Worm (Caenorhabditis elegans) whole organism, young adult: ENCODE data around the gene F53F4.2.

Source experiments
- B0035.1 ChIP-seq: sonication (generic microtip); optimal IDR thresholded peaks from 2 replicates; lab custom pipeline; 2016; ENCODE audit warnings: missing genetic modification characterization, mild to moderate bottlenecking, missing compliant biosample characterization, missing genotype, missing genetic modification reagents
- D2030.7 ChIP-seq: fragments of 200-800 bp; sonication (Bioruptor generic); IDR thresholded peaks from 2 replicates; pipeline ENCODE4 v1.3.6; 2022; ENCODE audit warnings: missing genetic modification reagents, missing genetic modification characterization, missing compliant biosample characterization
- F39B2.1 ChIP-seq: fragments of 200-800 bp; sonication (Bioruptor generic); IDR thresholded peaks from 2 replicates; pipeline ENCODE4 v1.3.6; 2022; ENCODE audit warnings: missing genetic modification reagents, missing genetic modification characterization, missing compliant biosample characterization
- K12H6.12 ChIP-seq: fragments of 200-800 bp; sonication (Bioruptor generic); optimal IDR thresholded peaks from 2 replicates; lab custom pipeline; 2018; ENCODE audit warnings: mild to moderate bottlenecking, missing genetic modification characterization, missing compliant biosample characterization
- ZK185.1 ChIP-seq: sonication (generic microtip); optimal IDR thresholded peaks from 2 replicates; lab custom pipeline; 2016; ENCODE audit warnings: mild to moderate bottlenecking, missing genetic modification characterization, missing compliant biosample characterization; ENCODE audit not compliant: poor library complexity, severe bottlenecking
- akir-1 ChIP-seq: fragments of 200-800 bp; sonication (Bioruptor generic); optimal IDR thresholded peaks from 2 replicates; lab custom pipeline; 2018; ENCODE audit warnings: mild to moderate bottlenecking, missing genetic modification characterization, moderate library complexity, missing compliant biosample characterization
- aptf-2 ChIP-seq: fragments of 200-800 bp; sonication (Bioruptor generic); conservative IDR thresholded peaks from 2 replicates; pipeline ENCODE4 v1.3.6; 2022; ENCODE audit warnings: missing genetic modification reagents, missing genetic modification characterization, missing compliant biosample characterization
- atf-7 ChIP-seq: sonication (generic microtip); optimal IDR thresholded peaks from 2 replicates; lab custom pipeline; 2017; ENCODE audit warnings: mild to moderate bottlenecking, missing genetic modification characterization, missing compliant biosample characterization
- attf-3 ChIP-seq: fragments of 200-800 bp; sonication (Bioruptor generic); conservative IDR thresholded peaks from 2 replicates; pipeline ENCODE4 v1.3.6; 2022; ENCODE audit warnings: missing genetic modification reagents, missing genetic modification characterization, missing compliant biosample characterization
- attf-5 ChIP-seq: fragments of 200-800 bp; sonication (Bioruptor generic); optimal IDR thresholded peaks from 2 replicates; lab custom pipeline; 2018; ENCODE audit warnings: mild to moderate bottlenecking, missing genetic modification characterization, missing compliant biosample characterization
- cebp-1 ChIP-seq, 2 experiments: fragments of 200-800 bp in 1 of 2; sonication (Bioruptor generic) in 1 of 2; sonication (generic microtip) in 1 of 2; IDR thresholded peaks in 1 of 2; optimal IDR thresholded peaks in 1 of 2; 2 replicates each; pipeline versions ENCODE4 v1.3.6 to Lab custom; 2017 to 2022; ENCODE audit warnings: missing compliant biosample characterization in 2 of 2, missing genetic modification characterization in 2 of 2, mild to moderate bottlenecking in 1 of 2, missing genetic modification reagents in 1 of 2, moderate library complexity in 1 of 2
- ceh-27 ChIP-seq: fragments of 200-800 bp; sonication (Bioruptor generic); optimal IDR thresholded peaks from 2 replicates; lab custom pipeline; 2018; ENCODE audit warnings: mild to moderate bottlenecking, missing genetic modification characterization, moderate library complexity, missing compliant biosample characterization
- ceh-40 ChIP-seq: fragments of 200-800 bp; sonication (Bioruptor generic); IDR thresholded peaks from 2 replicates; pipeline ENCODE4 v1.3.6; 2022; ENCODE audit warnings: missing genetic modification characterization, missing compliant biosample characterization
- dox-1 ChIP-seq: fragments of 200-800 bp; sonication (Bioruptor generic); IDR thresholded peaks from 2 replicates; pipeline ENCODE4 v1.3.6; 2022; ENCODE audit warnings: missing genetic modification reagents, missing genetic modification characterization, missing compliant biosample characterization
- dpff-1 ChIP-seq: sonication (generic microtip); optimal IDR thresholded peaks from 2 replicates; lab custom pipeline; 2017; ENCODE audit warnings: mild to moderate bottlenecking, missing genetic modification characterization, missing compliant biosample characterization
- dpl-1 ChIP-seq: fragments of 150-350 bp; optimal IDR thresholded peaks from 2 replicates; lab custom pipeline; 2014; ENCODE audit warnings: missing biosample characterization, missing genetic modification reagents, missing genetic modification characterization
- egl-44 ChIP-seq: fragments of 200-800 bp; sonication (Bioruptor generic); IDR thresholded peaks from 2 replicates; pipeline ENCODE4 v1.3.6; 2022; ENCODE audit warnings: missing genetic modification reagents, missing genetic modification characterization, missing compliant biosample characterization
- egrh-3 ChIP-seq: fragments of 200-800 bp; sonication (Bioruptor generic); IDR thresholded peaks from 2 replicates; pipeline ENCODE4 v1.3.6; 2022; ENCODE audit warnings: missing genetic modification reagents, missing genetic modification characterization, missing compliant biosample characterization
- him-1 ChIP-seq: sonication (generic microtip); optimal IDR thresholded peaks from 2 replicates; lab custom pipeline; 2016; ENCODE audit warnings: missing genotype, missing genetic modification reagents, missing genetic modification characterization, missing compliant biosample characterization
- hmg-1.2 ChIP-seq: fragments of 200-800 bp; sonication (Bioruptor generic); IDR thresholded peaks from 2 replicates; pipeline ENCODE4 v1.3.6; 2022; ENCODE audit warnings: missing genetic modification reagents, missing genetic modification characterization, missing compliant biosample characterization
- lag-1 ChIP-seq: fragments of 200-800 bp; sonication (Bioruptor generic); IDR thresholded peaks from 2 replicates; pipeline ENCODE4 v1.3.6; 2022; ENCODE audit warnings: missing genetic modification reagents, missing genetic modification characterization, missing compliant biosample characterization
- let-526 ChIP-seq: fragments of 200-800 bp; sonication (Bioruptor generic); IDR thresholded peaks from 2 replicates; pipeline ENCODE4 v1.3.6; 2022; ENCODE audit warnings: missing genetic modification reagents, missing genetic modification characterization, missing compliant biosample characterization
- lin-35 ChIP-seq, 3 experiments: fragments of 150-350 bp in 2 of 3; sonication (generic microtip) in 1 of 3; optimal IDR thresholded peaks; 2 replicates each; lab custom pipeline; 2014 to 2018; ENCODE audit warnings: missing biosample characterization in 3 of 3, missing genetic modification characterization in 3 of 3, missing genetic modification reagents in 3 of 3
- lin-40 ChIP-seq: sonication (generic microtip); optimal IDR thresholded peaks from 2 replicates; lab custom pipeline; 2016; ENCODE audit warnings: missing genetic modification characterization, mild to moderate bottlenecking, missing compliant biosample characterization, missing genotype, missing genetic modification reagents
- lir-1 ChIP-seq: fragments of 200-800 bp; sonication (Bioruptor generic); conservative IDR thresholded peaks from 2 replicates; pipeline ENCODE4 v1.3.6; 2022; ENCODE audit warnings: missing genetic modification reagents, missing genetic modification characterization, missing compliant biosample characterization
- madf-3 ChIP-seq: fragments of 200-800 bp; sonication (Bioruptor generic); IDR thresholded peaks from 2 replicates; pipeline ENCODE4 v1.3.6; 2022; ENCODE audit warnings: missing genetic modification reagents, missing genetic modification characterization, missing compliant biosample characterization
- madf-6 ChIP-seq: fragments of 200-800 bp; sonication (Bioruptor generic); IDR thresholded peaks from 2 replicates; pipeline ENCODE4 v1.3.6; 2022; ENCODE audit warnings: missing genetic modification reagents, missing genetic modification characterization, missing compliant biosample characterization
- mcd-1 ChIP-seq: fragments of 200-800 bp; sonication (Bioruptor generic); IDR thresholded peaks from 2 replicates; pipeline ENCODE4 v1.3.6; 2022; ENCODE audit warnings: missing genetic modification reagents, missing genetic modification characterization, missing compliant biosample characterization
- mel-28 ChIP-seq: sonication (generic microtip); optimal IDR thresholded peaks from 2 replicates; lab custom pipeline; 2016; ENCODE audit warnings: borderline replicate concordance, mild to moderate bottlenecking, missing genetic modification characterization, missing compliant biosample characterization
- nfya-2 ChIP-seq: fragments of 200-800 bp; sonication (Bioruptor generic); IDR thresholded peaks from 2 replicates; pipeline ENCODE4 v1.3.6; 2022; ENCODE audit warnings: missing genetic modification reagents, missing genetic modification characterization, missing compliant biosample characterization
- nfyb-1 ChIP-seq: fragments of 200-800 bp; sonication (Bioruptor generic); IDR thresholded peaks from 2 replicates; pipeline ENCODE4 v1.3.6; 2022; ENCODE audit warnings: missing genetic modification reagents, missing genetic modification characterization, missing compliant biosample characterization
- nhr-120 ChIP-seq: fragments of 200-800 bp; sonication (Bioruptor generic); IDR thresholded peaks from 2 replicates; pipeline ENCODE4 v1.3.6; 2022; ENCODE audit warnings: missing genetic modification characterization, missing compliant biosample characterization
- nhr-179 ChIP-seq: sonication (generic microtip); optimal IDR thresholded peaks from 2 replicates; lab custom pipeline; 2016; ENCODE audit warnings: mild to moderate bottlenecking, missing genetic modification characterization, missing compliant biosample characterization
- nhr-80 ChIP-seq: sonication (generic microtip); optimal IDR thresholded peaks from 2 replicates; lab custom pipeline; 2016; ENCODE audit warnings: missing genetic modification characterization, missing compliant biosample characterization
- snpc-1.3 ChIP-seq: sonication (generic microtip); optimal IDR thresholded peaks from 2 replicates; lab custom pipeline; 2017; ENCODE audit warnings: missing genetic modification characterization, mild to moderate bottlenecking, missing compliant biosample characterization, antibody characterized with exemption, moderate library complexity, missing genotype, missing genetic modification reagents; ENCODE audit not compliant: insufficient read depth
- snpc-4 ChIP-seq, 5 experiments: fragments of 150-350 bp in 1 of 5; sonication (generic microtip) in 4 of 5; optimal IDR thresholded peaks; 2 replicates each; lab custom pipeline; 2014 to 2018; ENCODE audit warnings: missing genetic modification characterization in 5 of 5, missing biosample characterization in 3 of 5, antibody characterized with exemption in 2 of 5, mild to moderate bottlenecking in 2 of 5, missing compliant biosample characterization in 2 of 5, missing genotype in 2 of 5, moderate library complexity in 2 of 5, missing genetic modification reagents in 1 of 5
- tbp1 ChIP-seq: fragments of 200-800 bp; sonication (Bioruptor generic); optimal IDR thresholded peaks from 2 replicates; lab custom pipeline; 2018; ENCODE audit warnings: mild to moderate bottlenecking, missing genetic modification characterization, missing compliant biosample characterization
- unc-130 ChIP-seq: sonication (generic microtip); optimal IDR thresholded peaks from 2 replicates; lab custom pipeline; 2016; ENCODE audit warnings: missing genetic modification reagents, missing genetic modification characterization, missing compliant biosample characterization
- ztf-22 ChIP-seq: fragments of 200-800 bp; sonication (Bioruptor generic); optimal IDR thresholded peaks from 2 replicates; lab custom pipeline; 2018; ENCODE audit warnings: mild to moderate bottlenecking, missing genetic modification characterization, moderate library complexity, missing compliant biosample characterization
- ztf-25 ChIP-seq: fragments of 200-800 bp; sonication (Bioruptor generic); IDR thresholded peaks from 2 replicates; pipeline ENCODE4 v1.3.6; 2022; ENCODE audit warnings: missing genetic modification reagents, missing genetic modification characterization, missing compliant biosample characterization

The F53F4.2 gene

DNA sequence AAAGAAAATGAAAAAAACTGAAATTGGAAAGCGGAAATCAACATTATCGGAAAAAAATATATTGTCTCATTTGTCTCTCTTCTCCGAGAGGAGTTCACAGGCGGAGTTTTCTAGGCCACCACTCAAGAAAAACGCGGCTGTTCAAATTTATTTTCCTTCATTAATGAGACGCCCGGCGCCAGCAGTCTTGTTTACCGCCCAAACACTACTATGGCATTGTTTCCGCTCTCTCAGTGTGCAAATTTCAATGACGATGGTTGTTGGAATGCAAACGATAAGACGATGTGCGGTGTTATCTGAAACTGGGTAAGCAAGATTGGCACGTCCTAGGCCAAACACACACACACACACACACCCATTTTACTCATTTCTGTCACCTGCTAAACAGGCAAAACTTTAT lies 32.6 kb downstream of the F53F4.2 start, which contains the start of gene cav-2 (continued):
- TF ChIP-seq attf-3 (GFP tag; lab: Robert Waterston, UW) (peak; percentile 58), snpc-1.3 (no peak), egl-44 (GFP tag; lab: Robert Waterston, UW) (peak; percentile 33; the same call in 1 of the 2 replicates), tbp1 (GFP tag; lab: Kevin White, UChicago) (peak; percentile 4), atf-7 (peak; percentile 74), ztf-22 (peak; percentile 49), madf-6 (peak; percentile 69), snpc-4 (GFP tag; optimal IDR thresholded peaks at IDR 0.05; lab: Kevin White, UChicago) (no peak), snpc-4 (tag; optimal IDR thresholded peaks at IDR 0.05; lab: Kevin White, UChicago) (peak in 2 of 4 experiments; percentile 40 to 78), let-526 (GFP tag; lab: Robert Waterston, UW) (peak; percentile 78), nfya-2 (no peak), lir-1 (GFP tag; lab: Robert Waterston, UW) (peak; percentile 60), aptf-2 (GFP tag; lab: Robert Waterston, UW) (0 out of 2 replicates have a peak, but pooled peaks have one; percentile 25), B0035.1 (tag; lab: Kevin White, UChicago) (peak; percentile 88), D2030.7 (GFP tag; lab: Robert Waterston, UW) (peak; percentile 41), nhr-179 (tag; lab: Kevin White, UChicago) (no peak), ceh-40 (no peak), nhr-80 (peak; percentile 95), akir-1 (GFP tag; lab: Kevin White, UChicago) (no peak), nhr-120 (GFP tag; lab: Robert Waterston, UW) (0 out of 2 replicates have a peak, but pooled peaks have one; percentile 53), nfyb-1 (GFP tag; lab: Robert Waterston, UW) (peak; percentile 52; the same call in 1 of the 2 replicates), lag-1 (0 out of 2 replicates have a peak, but pooled peaks have one; percentile 66)
- TF ChIP-seq, all 124 proteins: peak for 59

DNA sequence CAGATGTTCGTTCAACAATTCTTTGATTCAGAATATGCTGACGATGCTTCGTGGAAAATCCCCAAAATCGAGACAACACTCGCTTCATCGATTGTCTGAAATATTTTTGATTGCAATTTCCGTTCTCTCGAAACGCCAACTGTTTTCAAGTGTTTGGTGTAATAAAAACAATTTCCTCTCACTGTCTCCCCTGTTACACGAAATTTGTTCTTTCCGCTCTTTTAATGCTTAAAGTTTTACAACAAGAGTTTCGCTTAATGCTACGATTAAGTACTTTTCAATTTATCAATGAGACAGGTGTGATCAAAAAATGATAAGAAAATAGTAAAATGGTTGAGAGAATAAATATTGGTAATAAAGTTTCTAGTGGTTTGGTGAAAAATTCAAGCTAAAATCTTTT lies 33.1 kb downstream of the F53F4.2 start, which contains the start of gene C56A3.6:
Gene C56A3.6, minus strand, starts transcription at position 101 of the 400 bp plus-strand sequence.
- TF ChIP-seq him-1 (tag; lab: Kevin White, UChicago) (no peak), F39B2.1 (GFP tag; lab: Robert Waterston, UW) (no peak), mel-28 (no peak), dpff-1 (tag; lab: Kevin White, UChicago) (no peak)
- TF ChIP-seq, all 124 proteins: peak for 0

DNA sequence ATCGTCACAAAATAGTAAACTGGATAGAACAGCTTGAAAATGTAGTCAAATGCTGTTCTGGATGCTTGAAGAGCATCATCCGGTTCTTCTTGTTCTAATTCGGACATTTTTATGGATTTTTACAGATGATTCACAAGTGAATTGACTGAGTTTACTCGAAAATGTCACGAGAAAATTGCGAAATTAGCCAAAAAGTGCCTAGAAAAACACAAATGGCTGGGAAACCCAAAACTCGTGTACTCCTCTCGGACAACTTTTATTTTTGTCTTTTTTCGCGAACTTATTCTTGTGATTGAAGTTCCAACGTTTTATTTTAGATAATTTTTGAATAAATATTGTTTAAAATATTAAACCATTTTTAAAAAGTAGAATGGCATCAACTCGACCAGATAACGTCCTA lies 37.8 kb downstream of the F53F4.2 start, which contains the start of the genes C56A3.4 and C56A3.5:
Gene C56A3.4, minus strand, starts transcription at position 154 of the 400 bp plus-strand sequence.
Gene C56A3.5, plus strand, starts transcription at position 367 of the 400 bp plus-strand sequence.
- TF ChIP-seq dpl-1 (GFP tag; lab: Kevin White, UChicago) = no peak
- peak; percentile 48 for TF ChIP-seq ZK185.1 (tag; lab: Kevin White, UChicago)
- TF ChIP-seq unc-130 = peak; percentile 28
- TF ChIP-seq attf-3 (GFP tag; lab: Robert Waterston, UW) = 0 out of 2 replicates have a peak, but pooled peaks have one; percentile 29
- no peak for TF ChIP-seq egrh-3 (GFP tag; lab: Robert Waterston, UW)
- peak; percentile 53 for TF ChIP-seq attf-5 (GFP tag; lab: Kevin White, UChicago)
- TF ChIP-seq ztf-25 (GFP tag; lab: Robert Waterston, UW) = 0 out of 2 replicates have a peak, but pooled peaks have one; percentile 10
- peak; percentile 4 for TF ChIP-seq lin-40 (tag; lab: Kevin White, UChicago)
- peak; percentile 60 for TF ChIP-seq mcd-1 (GFP tag; lab: Robert Waterston, UW)
- 0 out of 2 replicates have a peak, but pooled peaks have one; percentile 21 for TF ChIP-seq hmg-1.2
- TF ChIP-seq dox-1 (GFP tag; lab: Robert Waterston, UW) = no peak; the same call in 1 of the 2 replicates
- TF ChIP-seq D2030.7 (GFP tag; lab: Robert Waterston, UW) = 0 out of 2 replicates have a peak, but pooled peaks have one; percentile 26
- peak; percentile 92 for TF ChIP-seq cebp-1 (GFP tag; IDR thresholded peaks at IDR 0.05; lab: Robert Waterston, UW)
- TF ChIP-seq cebp-1 (tag; optimal IDR thresholded peaks at IDR 0.05; lab: Kevin White, UChicago) = peak; percentile 99
- TF ChIP-seq snpc-4 (GFP tag; optimal IDR thresholded peaks at IDR 0.05; lab: Kevin White, UChicago) = no peak
- peak in 1 of 4 experiments; percentile 14 for TF ChIP-seq snpc-4 (tag; optimal IDR thresholded peaks at IDR 0.05; lab: Kevin White, UChicago)
- TF ChIP-seq lin-35 (GFP tag; optimal IDR thresholded peaks at IDR 0.05; lab: Kevin White, UChicago) = peak in 1 of 3 experiments; percentile 20
- TF ChIP-seq madf-3 (GFP tag; lab: Robert Waterston, UW) = no peak
- TF ChIP-seq nhr-80 = peak; percentile 26
- peak; percentile 58 for TF ChIP-seq ceh-27 (GFP tag; lab: Kevin White, UChicago)
- peak; percentile 63; the same call in 1 of the 2 replicates for TF ChIP-seq let-526 (GFP tag; lab: Robert Waterston, UW)
- peak; percentile 27 for TF ChIP-seq K12H6.12 (tag; lab: Kevin White, UChicago)
